Worm (Caenorhabditis elegans): ENCODE results near the gene F35A5.2.

The F35A5.2 gene

DNA sequence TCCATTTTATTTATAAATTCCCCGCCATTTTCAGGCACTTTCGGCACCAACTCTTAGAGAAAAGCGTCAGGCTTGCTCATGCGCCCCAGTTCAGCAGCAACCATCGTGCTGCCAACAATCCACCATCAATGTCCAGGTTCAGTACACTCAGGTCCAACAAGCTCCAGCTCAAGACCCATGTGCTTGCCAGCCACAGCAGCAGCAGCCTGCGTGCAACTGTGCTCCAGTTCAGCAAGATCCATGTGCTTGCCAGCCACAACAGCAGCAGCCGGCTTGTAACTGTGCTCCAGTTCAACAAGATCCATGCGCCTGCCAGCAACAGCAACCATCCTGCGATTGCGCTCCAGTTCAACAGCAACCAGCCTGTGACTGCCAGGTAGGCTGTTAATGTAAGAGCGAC lies 6.6 kb upstream of the F35A5.2 start:
- TF ChIP-seq tbx-37 (GFP tag; conservative IDR thresholded peaks at IDR 0.05), result no peak
- TF ChIP-seq hmbx-1 (tag; optimal IDR thresholded peaks at IDR 0.05), result no peak
- no peak for TF ChIP-seq tra-4 (tag; optimal IDR thresholded peaks at IDR 0.05)
- no peak for TF ChIP-seq hmg-4 (GFP tag; optimal IDR thresholded peaks at IDR 0.05)
- no peak for TF ChIP-seq tbx-11 (GFP tag; IDR thresholded peaks at IDR 0.05)

DNA sequence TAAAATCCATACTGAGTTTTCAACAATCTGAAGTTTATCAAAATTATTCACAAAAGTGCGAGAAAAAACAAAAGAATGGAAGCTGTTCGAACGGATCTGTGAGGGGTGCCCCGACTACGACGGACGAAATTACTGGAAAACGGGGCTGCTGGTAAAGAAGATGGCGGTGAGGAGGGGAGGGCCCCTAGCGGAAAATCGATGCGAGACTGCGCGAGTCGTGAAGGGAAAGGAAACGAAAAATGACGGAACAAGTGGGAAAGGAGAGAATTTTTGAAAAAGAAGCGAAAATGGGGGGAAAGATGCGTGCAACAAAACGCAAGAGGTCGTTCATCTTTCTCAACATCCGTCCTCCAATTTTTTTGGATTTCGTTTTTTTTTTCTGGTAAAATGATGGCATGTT lies 2.2 kb upstream of the F35A5.2 start:
- TF ChIP-seq tbx-11 (GFP tag; IDR thresholded peaks at IDR 0.05) (no peak), ceh-36 (tag; optimal IDR thresholded peaks at IDR 0.05) (no peak), ama-1 (optimal IDR thresholded peaks at IDR 0.05) (no peak), hnd-1 (tag; optimal IDR thresholded peaks at IDR 0.05) (no peak), ets-7 (tag; optimal IDR thresholded peaks at IDR 0.05) (no peak), ceh-13 (GFP tag; optimal IDR thresholded peaks at IDR 0.05) (no peak), flt-1 (GFP tag; IDR thresholded peaks at IDR 0.05) (no peak), sea-1 (GFP tag; conservative IDR thresholded peaks at IDR 0.05) (no peak), tbx-37 (GFP tag; conservative IDR thresholded peaks at IDR 0.05) (no peak), tra-4 (tag; optimal IDR thresholded peaks at IDR 0.05) (no peak), pes-1 (GFP tag; IDR thresholded peaks at IDR 0.05) (no peak), hmbx-1 (tag; optimal IDR thresholded peaks at IDR 0.05) (no peak), aly-1 (tag; optimal IDR thresholded peaks at IDR 0.05) (no peak), F13C5.2 (tag; optimal IDR thresholded peaks at IDR 0.05) (no peak), B0310.2 (tag; optimal IDR thresholded peaks at IDR 0.05) (no peak), scrt-1 (GFP tag; IDR thresholded peaks at IDR 0.05) (no peak), hmg-4 (GFP tag; optimal IDR thresholded peaks at IDR 0.05) (no peak)

DNA sequence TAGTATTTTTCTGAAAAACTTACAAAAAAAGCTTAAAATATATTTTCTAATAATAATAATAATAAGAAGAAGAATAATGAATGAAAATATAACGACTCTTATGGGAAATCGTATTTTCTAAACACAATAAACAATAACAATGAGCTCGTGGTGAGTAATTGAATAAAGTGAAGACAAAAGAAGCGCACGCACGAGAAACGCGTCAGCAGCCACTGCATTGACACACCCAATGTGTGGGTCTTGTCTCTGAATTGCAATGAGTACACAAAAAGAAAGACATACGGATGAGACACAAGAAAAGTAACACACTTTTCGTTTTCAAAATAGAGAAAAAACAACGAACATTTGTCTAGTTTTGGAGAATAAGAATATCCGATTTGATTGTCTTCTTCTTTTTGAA lies 1.6 kb upstream of the F35A5.2 start, which contains the start of gene F35A5.8:
TSS of gene F35A5.8 (minus strand) at position 151 of the 400 bp plus-strand sequence.
- peak; percentile 65 for TF ChIP-seq F13C5.2 (tag; optimal IDR thresholded peaks at IDR 0.05)
- TF ChIP-seq flt-1 (GFP tag; IDR thresholded peaks at IDR 0.05), result no peak
- peak; percentile 62; the same call in 1 of the 2 replicates for TF ChIP-seq tbx-11 (GFP tag; IDR thresholded peaks at IDR 0.05)
- TF ChIP-seq scrt-1 (GFP tag; IDR thresholded peaks at IDR 0.05), result no peak
- no peak for TF ChIP-seq B0310.2 (tag; optimal IDR thresholded peaks at IDR 0.05)
- TF ChIP-seq hmbx-1 (tag; optimal IDR thresholded peaks at IDR 0.05), result no peak
- no peak for TF ChIP-seq hmg-4 (GFP tag; optimal IDR thresholded peaks at IDR 0.05)
- no peak for TF ChIP-seq aly-1 (tag; optimal IDR thresholded peaks at IDR 0.05)
- TF ChIP-seq ets-7 (tag; optimal IDR thresholded peaks at IDR 0.05), result no peak
- TF ChIP-seq tra-4 (tag; optimal IDR thresholded peaks at IDR 0.05), result no peak
- no peak for TF ChIP-seq hnd-1 (tag; optimal IDR thresholded peaks at IDR 0.05)
- no peak for TF ChIP-seq ama-1 (optimal IDR thresholded peaks at IDR 0.05)
- 0 out of 2 replicates have a peak, but pooled peaks have one; percentile 16 for TF ChIP-seq tbx-37 (GFP tag; conservative IDR thresholded peaks at IDR 0.05)
- no peak for TF ChIP-seq sea-1 (GFP tag; conservative IDR thresholded peaks at IDR 0.05)

DNA sequence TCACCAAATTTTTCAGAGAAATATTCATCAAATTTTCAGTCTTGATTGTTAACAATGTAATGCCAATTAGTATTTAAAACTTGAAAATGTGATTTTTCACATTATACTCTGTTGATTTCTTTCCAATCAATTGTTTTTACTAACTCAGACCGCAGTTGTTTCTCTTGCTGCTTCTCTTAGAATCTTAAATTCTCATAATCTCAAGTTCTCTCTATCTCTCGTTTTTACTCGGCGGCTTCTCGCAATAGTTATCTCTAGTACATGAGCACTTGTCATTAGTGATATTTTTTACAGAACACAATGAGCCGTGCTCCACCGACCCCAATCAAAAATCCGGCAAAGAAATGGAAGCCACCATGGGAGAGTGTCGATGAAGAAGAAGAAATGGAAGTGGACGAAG lies 2.2 kb downstream of the F35A5.2 start, which contains the start of gene F35A5.1:
TSS of gene F35A5.1 (plus strand) at position 301 of the 400 bp plus-strand sequence.
- TF ChIP-seq pes-1 (GFP tag; IDR thresholded peaks at IDR 0.05) (no peak), hnd-1 (tag; optimal IDR thresholded peaks at IDR 0.05) (no peak), B0310.2 (tag; optimal IDR thresholded peaks at IDR 0.05) (no peak), flt-1 (GFP tag; IDR thresholded peaks at IDR 0.05) (no peak), ama-1 (optimal IDR thresholded peaks at IDR 0.05) (no peak), ets-7 (tag; optimal IDR thresholded peaks at IDR 0.05) (no peak), aly-1 (tag; optimal IDR thresholded peaks at IDR 0.05) (no peak), tbx-37 (GFP tag; conservative IDR thresholded peaks at IDR 0.05) (no peak)

DNA sequence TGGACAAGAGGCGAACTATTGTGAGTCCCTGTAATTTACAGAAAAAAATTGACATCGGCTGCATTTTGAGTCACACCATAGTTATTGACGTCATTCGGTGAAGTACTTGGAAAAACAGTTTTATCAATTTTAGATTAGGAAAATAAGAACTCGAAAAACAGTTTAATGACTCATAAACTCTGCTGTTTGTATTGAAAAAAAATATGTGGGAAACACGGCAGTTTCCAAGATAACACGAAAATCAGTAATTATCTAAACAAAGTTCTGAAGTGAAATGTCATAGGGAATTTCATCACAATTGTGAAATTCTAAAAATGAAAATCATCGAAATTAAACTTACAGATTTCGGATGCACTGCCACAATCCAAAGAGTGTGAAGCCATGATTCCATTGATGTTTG lies 9.9 kb downstream of the F35A5.2 start:
- TF ChIP-seq ceh-36 (tag; optimal IDR thresholded peaks at IDR 0.05), result no peak
- TF ChIP-seq ama-1 (optimal IDR thresholded peaks at IDR 0.05), result no peak
- no peak for TF ChIP-seq ceh-13 (GFP tag; optimal IDR thresholded peaks at IDR 0.05)
- TF ChIP-seq hmbx-1 (tag; optimal IDR thresholded peaks at IDR 0.05), result no peak
- no peak for TF ChIP-seq tbx-11 (GFP tag; IDR thresholded peaks at IDR 0.05)
- TF ChIP-seq pes-1 (GFP tag; IDR thresholded peaks at IDR 0.05), result no peak
- no peak for TF ChIP-seq sea-1 (GFP tag; conservative IDR thresholded peaks at IDR 0.05)
- TF ChIP-seq tra-4 (tag; optimal IDR thresholded peaks at IDR 0.05), result no peak
- TF ChIP-seq aly-1 (tag; optimal IDR thresholded peaks at IDR 0.05), result no peak
- TF ChIP-seq flt-1 (GFP tag; IDR thresholded peaks at IDR 0.05), result no peak
- no peak for TF ChIP-seq tbx-37 (GFP tag; conservative IDR thresholded peaks at IDR 0.05)
- no peak for TF ChIP-seq hnd-1 (tag; optimal IDR thresholded peaks at IDR 0.05)
- no peak for TF ChIP-seq ets-7 (tag; optimal IDR thresholded peaks at IDR 0.05)
- no peak for TF ChIP-seq hmg-4 (GFP tag; optimal IDR thresholded peaks at IDR 0.05)
- no peak for TF ChIP-seq scrt-1 (GFP tag; IDR thresholded peaks at IDR 0.05)

DNA sequence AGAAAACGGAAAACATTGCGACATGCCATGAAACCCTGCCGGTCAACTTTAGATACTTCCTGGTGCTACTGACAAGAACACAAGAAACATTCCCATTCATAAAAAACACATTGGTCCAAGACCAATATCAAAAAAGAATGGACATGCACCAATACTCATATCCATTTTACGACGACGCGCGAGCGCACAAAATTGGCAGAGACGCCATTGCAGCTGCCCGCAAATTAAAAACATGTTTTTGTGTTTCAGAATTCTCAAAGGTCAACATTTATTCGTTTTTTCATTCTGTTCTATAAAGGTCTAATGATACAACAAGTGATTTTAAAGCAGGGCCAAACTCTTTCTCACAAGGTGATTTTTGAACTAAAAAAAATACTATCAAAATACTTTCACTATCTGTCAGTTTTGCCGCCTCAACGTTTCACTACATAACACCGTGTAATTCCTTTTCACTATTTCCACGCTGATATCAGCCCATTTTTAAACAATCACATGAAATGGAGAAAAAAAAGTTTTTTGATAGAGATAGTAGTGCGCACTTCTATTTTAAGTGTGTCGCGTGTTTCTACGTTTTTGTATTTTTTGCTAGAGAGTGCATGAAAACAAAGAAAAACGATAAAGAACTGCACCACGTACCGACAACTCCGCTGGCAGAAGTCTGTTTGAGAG lies 14.1 kb downstream of the F35A5.2 start:
- TF ChIP-seq B0310.2 (tag; optimal IDR thresholded peaks at IDR 0.05), result no peak
- TF ChIP-seq hnd-1 (tag; optimal IDR thresholded peaks at IDR 0.05), result no peak
- TF ChIP-seq hmg-4 (GFP tag; optimal IDR thresholded peaks at IDR 0.05), result no peak
- TF ChIP-seq ama-1 (optimal IDR thresholded peaks at IDR 0.05), result no peak
- no peak for TF ChIP-seq ets-7 (tag; optimal IDR thresholded peaks at IDR 0.05)
- no peak for TF ChIP-seq scrt-1 (GFP tag; IDR thresholded peaks at IDR 0.05)
- TF ChIP-seq F13C5.2 (tag; optimal IDR thresholded peaks at IDR 0.05), result no peak
- no peak for TF ChIP-seq aly-1 (tag; optimal IDR thresholded peaks at IDR 0.05)
- no peak for TF ChIP-seq tbx-11 (GFP tag; IDR thresholded peaks at IDR 0.05)
- no peak for TF ChIP-seq tra-4 (tag; optimal IDR thresholded peaks at IDR 0.05)
- no peak for TF ChIP-seq ceh-13 (GFP tag; optimal IDR thresholded peaks at IDR 0.05)
- TF ChIP-seq flt-1 (GFP tag; IDR thresholded peaks at IDR 0.05), result no peak
- no peak for TF ChIP-seq pes-1 (GFP tag; IDR thresholded peaks at IDR 0.05)
- TF ChIP-seq tbx-37 (GFP tag; conservative IDR thresholded peaks at IDR 0.05), result no peak
- no peak for TF ChIP-seq hmbx-1 (tag; optimal IDR thresholded peaks at IDR 0.05)
- no peak for TF ChIP-seq sea-1 (GFP tag; conservative IDR thresholded peaks at IDR 0.05)

DNA sequence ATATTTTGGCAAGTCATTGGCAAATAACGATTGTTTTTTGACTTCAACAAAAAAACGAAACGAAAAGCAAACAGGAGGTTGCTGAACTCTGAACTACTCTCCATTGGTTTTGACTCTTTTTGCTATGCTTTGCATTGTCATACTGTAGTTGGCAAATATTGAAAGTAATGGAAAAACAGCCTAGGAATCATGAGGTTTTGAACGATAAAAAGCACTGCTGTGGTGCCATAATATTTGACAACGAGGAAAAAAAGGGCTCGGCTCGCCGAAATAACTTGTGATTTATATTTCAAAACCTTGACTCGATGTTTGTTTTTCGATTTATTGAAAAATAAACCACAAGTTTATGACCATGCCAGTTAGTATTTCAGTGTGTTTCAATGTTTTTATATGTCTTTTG lies 14.8 kb downstream of the F35A5.2 start:
- TF ChIP-seq scrt-1 (GFP tag; IDR thresholded peaks at IDR 0.05), result no peak
- TF ChIP-seq aly-1 (tag; optimal IDR thresholded peaks at IDR 0.05), result no peak
- no peak for TF ChIP-seq ceh-36 (tag; optimal IDR thresholded peaks at IDR 0.05)
- TF ChIP-seq sea-1 (GFP tag; conservative IDR thresholded peaks at IDR 0.05), result no peak
- no peak for TF ChIP-seq pes-1 (GFP tag; IDR thresholded peaks at IDR 0.05)
- TF ChIP-seq hnd-1 (tag; optimal IDR thresholded peaks at IDR 0.05), result no peak
- TF ChIP-seq ets-7 (tag; optimal IDR thresholded peaks at IDR 0.05), result no peak
- no peak for TF ChIP-seq flt-1 (GFP tag; IDR thresholded peaks at IDR 0.05)

Measured in whole organism, early embryonic.